Worm (Caenorhabditis elegans): ENCODE measurements around the gene ags-3.

ags-3 gene

DNA sequence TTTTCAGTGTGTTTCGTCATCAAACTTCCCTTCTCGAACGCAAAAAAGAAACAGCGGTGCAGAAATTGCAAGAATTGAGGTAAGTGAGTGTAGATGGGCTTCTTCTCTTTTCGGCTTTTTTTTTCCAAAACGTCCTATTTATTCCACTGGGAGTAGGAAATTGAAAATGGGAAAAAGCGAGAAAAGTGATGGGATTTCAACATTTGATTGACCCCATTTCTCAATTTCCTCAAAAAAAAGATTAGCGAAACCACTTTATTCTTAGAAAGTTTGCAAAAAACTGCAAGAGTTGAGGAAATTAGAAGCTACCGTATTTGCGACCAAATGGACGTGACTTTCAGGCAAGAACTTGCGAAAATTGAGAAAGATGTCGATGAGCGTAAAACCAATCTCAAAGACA, at the start of gene ags-3:
Gene ags-3, minus strand, starts transcription at position 101 of the 400 bp plus-strand sequence.
- no peak for TF ChIP-seq nhr-2 (tag; optimal IDR thresholded peaks at IDR 0.05)
- TF ChIP-seq tbx-8 (GFP tag; optimal IDR thresholded peaks at IDR 0.05) = no peak
- no peak for TF ChIP-seq nhr-237 (tag; optimal IDR thresholded peaks at IDR 0.05)
- TF ChIP-seq elt-3 (tag; optimal IDR thresholded peaks at IDR 0.05) = no peak
- TF ChIP-seq unc-39 (tag; optimal IDR thresholded peaks at IDR 0.05) = no peak
- no peak for TF ChIP-seq cnd-1 (tag; optimal IDR thresholded peaks at IDR 0.05)
- TF ChIP-seq pha-4 (tag; optimal IDR thresholded peaks at IDR 0.05) = no peak
- TF ChIP-seq sptf-1 (tag; optimal IDR thresholded peaks at IDR 0.05) = no peak
- TF ChIP-seq snpc-4 (tag; optimal IDR thresholded peaks at IDR 0.05) = no peak

- TF ChIP-seq mls-2 (tag; optimal IDR thresholded peaks at IDR 0.05) = no peak
- TF ChIP-seq lsy-2 (tag; optimal IDR thresholded peaks at IDR 0.05) = no peak
- no peak for TF ChIP-seq flh-1 (GFP tag; optimal IDR thresholded peaks at IDR 0.05)
Measured at ce11 chrX:5348529-5349148, 45.2 kb upstream of the ags-3 start, which contains the start of gene syx-3. Gene syx-3, plus strand, starts transcription at chrX:5349098.

DNA sequence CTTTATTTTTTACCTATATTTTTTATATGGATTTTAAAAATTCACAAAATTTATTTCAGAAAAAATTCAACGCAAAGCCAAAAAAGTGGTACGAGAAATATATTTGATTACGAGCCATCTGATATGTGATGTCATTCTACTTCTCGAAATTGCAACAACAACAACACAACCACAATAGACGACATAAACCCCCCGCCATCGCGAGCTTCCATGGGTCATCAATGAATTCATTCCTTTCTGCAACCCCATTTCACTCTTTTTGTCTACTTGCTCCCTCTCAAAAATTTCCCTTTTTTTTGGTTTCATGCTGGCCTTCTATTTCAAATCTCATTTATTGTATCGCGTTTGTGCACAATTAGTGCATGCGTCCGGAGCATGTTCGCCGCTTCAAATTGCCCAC, 44.5 kb upstream of the ags-3 start:
- TF ChIP-seq nhr-28 (tag; optimal IDR thresholded peaks at IDR 0.05) (no peak), nhr-237 (tag; optimal IDR thresholded peaks at IDR 0.05) (no peak), tbx-8 (GFP tag; optimal IDR thresholded peaks at IDR 0.05) (no peak), ztf-11 (tag; optimal IDR thresholded peaks at IDR 0.05) (no peak), unc-62 (GFP tag; optimal IDR thresholded peaks at IDR 0.05) (no peak), mab-5 (tag; optimal IDR thresholded peaks at IDR 0.05) (no peak), mep-1 (tag; optimal IDR thresholded peaks at IDR 0.05) (no peak), ceh-43 (GFP tag; optimal IDR thresholded peaks at IDR 0.05) (no peak), ham-2 (GFP tag; optimal IDR thresholded peaks at IDR 0.05) (no peak), nhr-12 (tag; optimal IDR thresholded peaks at IDR 0.05) (no peak), lsy-2 (tag; optimal IDR thresholded peaks at IDR 0.05) (no peak), snpc-4 (tag; optimal IDR thresholded peaks at IDR 0.05) (no peak), ces-1 (GFP tag; optimal IDR thresholded peaks at IDR 0.05) (no peak), unc-39 (tag; optimal IDR thresholded peaks at IDR 0.05) (no peak), pha-4 (tag; optimal IDR thresholded peaks at IDR 0.05) (no peak), blmp-1 (tag; optimal IDR thresholded peaks at IDR 0.05) (no peak), zip-8 (tag; optimal IDR thresholded peaks at IDR 0.05) (no peak)

DNA sequence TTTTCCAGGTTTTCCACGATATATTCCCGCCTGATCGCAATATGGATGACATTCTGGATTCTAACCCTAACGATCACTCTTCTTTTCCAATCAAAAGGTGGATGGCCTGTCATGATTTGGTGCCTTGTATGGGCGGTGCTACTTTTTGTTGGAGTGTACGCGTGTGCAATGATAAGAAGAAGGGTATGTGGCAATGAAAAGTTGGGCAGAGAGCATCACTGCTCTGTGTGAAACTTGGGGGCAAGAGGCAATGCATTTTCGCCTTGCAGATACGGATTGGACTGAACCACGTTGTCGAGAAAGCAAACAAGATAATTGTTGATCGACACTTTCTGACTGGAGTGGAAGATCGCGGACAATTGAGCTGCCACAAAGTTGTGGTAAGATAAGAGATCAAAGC, 42.9 kb upstream of the ags-3 start:
- TF ChIP-seq lsy-2 (tag; optimal IDR thresholded peaks at IDR 0.05) (no peak), nhr-2 (tag; optimal IDR thresholded peaks at IDR 0.05) (no peak), mab-5 (tag; optimal IDR thresholded peaks at IDR 0.05) (no peak), mls-2 (tag; optimal IDR thresholded peaks at IDR 0.05) (no peak), blmp-1 (tag; optimal IDR thresholded peaks at IDR 0.05) (no peak), sptf-1 (tag; optimal IDR thresholded peaks at IDR 0.05) (no peak), drap-1 (GFP tag; optimal IDR thresholded peaks at IDR 0.05) (no peak), cnd-1 (tag; optimal IDR thresholded peaks at IDR 0.05) (no peak), flh-1 (GFP tag; optimal IDR thresholded peaks at IDR 0.05) (no peak), lin-32 (GFP tag; optimal IDR thresholded peaks at IDR 0.05) (no peak), elt-3 (tag; optimal IDR thresholded peaks at IDR 0.05) (no peak), sem-2 (GFP tag; optimal IDR thresholded peaks at IDR 0.05) (no peak), ceh-39 (tag; optimal IDR thresholded peaks at IDR 0.05) (no peak), pha-4 (tag; optimal IDR thresholded peaks at IDR 0.05) (no peak), mep-1 (tag; optimal IDR thresholded peaks at IDR 0.05) (no peak), unc-39 (tag; optimal IDR thresholded peaks at IDR 0.05) (no peak)

ce11 chrX:5344287-5344686, 40.9 kb upstream of the ags-3 start, which contains the start of gene C26B9.1:
Gene C26B9.1, plus strand, starts transcription at chrX:5344587.
- TF ChIP-seq elt-1 (tag; optimal IDR thresholded peaks at IDR 0.05; ENCODE audit: borderline replicate concordance, insufficient read depth) = no peak
- no peak for TF ChIP-seq pha-4 (tag; optimal IDR thresholded peaks at IDR 0.05)
- TF ChIP-seq nhr-28 (tag; optimal IDR thresholded peaks at IDR 0.05) = no peak
- no peak for TF ChIP-seq bed-3 (GFP tag; optimal IDR thresholded peaks at IDR 0.05)
- no peak for TF ChIP-seq unc-120 (tag; optimal IDR thresholded peaks at IDR 0.05; ENCODE audit: poor library complexity, severe bottlenecking)
- TF ChIP-seq unc-62 (GFP tag; optimal IDR thresholded peaks at IDR 0.05) = no peak
- TF ChIP-seq elt-3 (tag; optimal IDR thresholded peaks at IDR 0.05) = no peak
- TF ChIP-seq ceh-39 (tag; optimal IDR thresholded peaks at IDR 0.05) = no peak
- no peak for TF ChIP-seq sptf-1 (tag; optimal IDR thresholded peaks at IDR 0.05)

Data from whole organism, mixed stage, embryonic.